Fruit fly (Drosophila melanogaster): ENCODE data around the gene CG11417.
A peak's percentile ranks its signal among the peaks of the same experiment; 100 is the strongest.

Gene CG11417

dm6 chrX:1405779-1406178 is 52.0 kb downstream of the CG11417 start (continued):
- TF ChIP-seq Sin3A (optimal IDR thresholded peaks at IDR 0.05), result no peak
- TF ChIP-seq CG6272 (GFP tag; IDR thresholded peaks at IDR 0.05), result no peak
- TF ChIP-seq disco-r (GFP tag; optimal IDR thresholded peaks at IDR 0.05), result no peak
- no peak for TF ChIP-seq ftz-f1 (GFP tag; optimal IDR thresholded peaks at IDR 0.05)
- no peak for TF ChIP-seq lilli (GFP tag; optimal IDR thresholded peaks at IDR 0.05)
- TF ChIP-seq row (GFP tag; IDR thresholded peaks at IDR 0.05), result no peak
- TF ChIP-seq scrt (GFP tag; optimal IDR thresholded peaks at IDR 0.05), result peak; percentile 61
- TF ChIP-seq CG11398 (GFP tag; optimal IDR thresholded peaks at IDR 0.05), result no peak
- TF ChIP-seq al (GFP tag; IDR thresholded peaks at IDR 0.05), result no peak
- no peak for TF ChIP-seq gcm (GFP tag; optimal IDR thresholded peaks at IDR 0.05)
- no peak for TF ChIP-seq Taf1 (GFP tag; IDR thresholded peaks at IDR 0.05)
- TF ChIP-seq ttk (GFP tag; IDR thresholded peaks at IDR 0.05), result no peak
- no peak for TF ChIP-seq wdn (GFP tag; IDR thresholded peaks at IDR 0.05)
- TF ChIP-seq CG9876 (GFP tag; optimal IDR thresholded peaks at IDR 0.05), result no peak
- TF ChIP-seq btn (GFP tag; optimal IDR thresholded peaks at IDR 0.05), result no peak
- TF ChIP-seq prd (optimal IDR thresholded peaks at IDR 0.05), result no peak
- no peak for TF ChIP-seq prd (GFP tag; IDR thresholded peaks at IDR 0.05)
- TF ChIP-seq sob (GFP tag; IDR thresholded peaks at IDR 0.05), result no peak
- peak; percentile 93 for TF ChIP-seq abd-A (tag; optimal IDR thresholded peaks at IDR 0.05)
- no peak for TF ChIP-seq zfh1 (GFP tag; IDR thresholded peaks at IDR 0.05)
- TF ChIP-seq crol (GFP tag; IDR thresholded peaks at IDR 0.05), result peak; percentile 50
- no peak for TF ChIP-seq odd (GFP tag; optimal IDR thresholded peaks at IDR 0.05)
- TF ChIP-seq CG2202 (tag; optimal IDR thresholded peaks at IDR 0.05), result no peak
